ENCODE assay signal across 6 worm cellular contexts in genomic region chrX:13633876-13634479, ce11.
A peak's percentile ranks its signal among the peaks of the same experiment; 100 is the strongest.
TF ChIP-seq lines count a peak whose summit lies in the region.

No protein-coding gene starts in this region.

TF ChIP-seq in whole organism, L1 larva, 84 proteins besides CTCF, POLR2A, EP300 and RAD21 (continues in another document):
- TF ChIP-seq lin-14 (GFP tag; optimal IDR thresholded peaks at IDR 0.05; lab: Kevin White, UChicago) (peak; percentile 61), dsc-1 (tag; optimal IDR thresholded peaks at IDR 0.05; lab: Kevin White, UChicago) (no peak), lsy-2 (tag; optimal IDR thresholded peaks at IDR 0.05; lab: Kevin White, UChicago) (peak; percentile 2 to 13), rnt-1 (tag; optimal IDR thresholded peaks at IDR 0.05; lab: Kevin White, UChicago) (peak; percentile 56), snu-23 (GFP tag; optimal IDR thresholded peaks at IDR 0.05; lab: Kevin White, UChicago) (peak; percentile 13), fkh-10 (GFP tag; optimal IDR thresholded peaks at IDR 0.05; lab: Kevin White, UChicago) (peak; percentile 65), zip-4 (GFP tag; optimal IDR thresholded peaks at IDR 0.05; lab: Kevin White, UChicago) (no peak), C16A3.4 (tag; optimal IDR thresholded peaks at IDR 0.05; lab: Kevin White, UChicago) (no peak), ceh-8 (GFP tag; optimal IDR thresholded peaks at IDR 0.05; lab: Kevin White, UChicago) (no peak), ets-5 (GFP tag; IDR thresholded peaks at IDR 0.05; lab: Robert Waterston, UW) (no peak), lir-3 (tag; optimal IDR thresholded peaks at IDR 0.05; lab: Kevin White, UChicago; ENCODE audit: poor library complexity) (no peak), ceh-82 (tag; optimal IDR thresholded peaks at IDR 0.05; lab: Kevin White, UChicago) (no peak), swsn-7 (tag; optimal IDR thresholded peaks at IDR 0.05; lab: Kevin White, UChicago) (no peak), mep-1 (tag; optimal IDR thresholded peaks at IDR 0.05; lab: Kevin White, UChicago) (no peak), lin-13 (GFP tag; optimal IDR thresholded peaks at IDR 0.05; lab: Kevin White, UChicago) (no peak)

TF ChIP-seq in whole organism, L2 larva, 48 proteins besides CTCF, POLR2A, EP300 and RAD21:
- peak; percentile 40 for TF ChIP-seq sma-9 (GFP tag; optimal IDR thresholded peaks at IDR 0.05; lab: Kevin White, UChicago)
- no peak for TF ChIP-seq sma-9 (tag; optimal IDR thresholded peaks at IDR 0.05; lab: Kevin White, UChicago)
- TF ChIP-seq F13H6.1 (tag; optimal IDR thresholded peaks at IDR 0.05; lab: Kevin White, UChicago), result peak; percentile 7
- no peak for TF ChIP-seq mdl-1 (tag; optimal IDR thresholded peaks at IDR 0.05; lab: Kevin White, UChicago)
- peak; percentile 22 for TF ChIP-seq C34F6.9 (tag; optimal IDR thresholded peaks at IDR 0.05; lab: Kevin White, UChicago)
- no peak for TF ChIP-seq lsy-2 (tag; optimal IDR thresholded peaks at IDR 0.05; lab: Kevin White, UChicago)

TF ChIP-seq in whole organism, L3 larva, 47 proteins besides CTCF, POLR2A, EP300 and RAD21:
- TF ChIP-seq ama-1 (optimal IDR thresholded peaks at IDR 0.05; lab: Kevin White, UChicago), result no peak
- peak; percentile 19 for TF ChIP-seq fkh-10 (GFP tag; optimal IDR thresholded peaks at IDR 0.05; lab: Kevin White, UChicago)
- TF ChIP-seq nhr-25 (tag; optimal IDR thresholded peaks at IDR 0.05; lab: Kevin White, UChicago), result no peak

TF ChIP-seq in whole organism, L4 larva, 104 proteins besides CTCF, POLR2A, EP300 and RAD21:
- TF ChIP-seq ces-1 (GFP tag; optimal IDR thresholded peaks at IDR 0.05; lab: Kevin White, UChicago) (peak; percentile 32), F49E8.2 (tag; optimal IDR thresholded peaks at IDR 0.05; lab: Kevin White, UChicago; ENCODE audit: borderline replicate concordance) (no peak), attf-4 (tag; optimal IDR thresholded peaks at IDR 0.05; lab: Kevin White, UChicago) (no peak), fos-1 (tag; optimal IDR thresholded peaks at IDR 0.05; lab: Kevin White, UChicago) (no peak), fkh-10 (GFP tag; optimal IDR thresholded peaks at IDR 0.05; lab: Kevin White, UChicago) (peak; percentile 42), mxl-3 (GFP tag; optimal IDR thresholded peaks at IDR 0.05; lab: Kevin White, UChicago) (no peak), nhr-11 (tag; optimal IDR thresholded peaks at IDR 0.05; lab: Kevin White, UChicago) (peak; percentile 18), ZK337.2 (GFP tag; IDR thresholded peaks at IDR 0.05; lab: Robert Waterston, UW) (no peak), nhr-237 (tag; optimal IDR thresholded peaks at IDR 0.05; lab: Kevin White, UChicago) (no peak), R02D3.7 (tag; optimal IDR thresholded peaks at IDR 0.05; lab: Kevin White, UChicago) (no peak)

TF ChIP-seq in whole organism, late embryonic, 69 proteins besides CTCF, POLR2A, EP300 and RAD21:
- TF ChIP-seq unc-42 (tag; optimal IDR thresholded peaks at IDR 0.05; lab: Kevin White, UChicago) (peak; percentile 79), odd-2 (tag; optimal IDR thresholded peaks at IDR 0.05; lab: Kevin White, UChicago) (no peak), hlh-15 (tag; optimal IDR thresholded peaks at IDR 0.05; lab: Kevin White, UChicago) (no peak), ztf-16 (tag; optimal IDR thresholded peaks at IDR 0.05; lab: Kevin White, UChicago) (no peak), lim-6 (tag; optimal IDR thresholded peaks at IDR 0.05; lab: Kevin White, UChicago) (no peak), ceh-22 (tag; optimal IDR thresholded peaks at IDR 0.05; lab: Kevin White, UChicago) (no peak), ceh-24 (tag; optimal IDR thresholded peaks at IDR 0.05; lab: Kevin White, UChicago) (no peak)

TF ChIP-seq in whole organism, mixed stage, embryonic, 35 proteins besides CTCF, POLR2A, EP300 and RAD21:
- TF ChIP-seq ces-1 (GFP tag; optimal IDR thresholded peaks at IDR 0.05; lab: Kevin White, UChicago) (peak; percentile 72), zip-8 (tag; optimal IDR thresholded peaks at IDR 0.05; lab: Kevin White, UChicago) (peak; percentile 28), ceh-43 (GFP tag; optimal IDR thresholded peaks at IDR 0.05; lab: Kevin White, UChicago) (no peak), ztf-11 (tag; optimal IDR thresholded peaks at IDR 0.05; lab: Kevin White, UChicago) (no peak)

Comparison
In these comparisons a context has a peak if more than half of its experiments do, and no peak if none do; other contexts are left out.
1. Of the 29 proteins assayed by ChIP-seq in both whole organism, L4 larva and whole organism, L1 larva: peak only in whole organism, L4 larva: ces-1 and nhr-11; only in whole organism, L1 larva: lsy-2; in both: fkh-10; in neither: 25.